Worm (Caenorhabditis elegans) whole organism, L3 larva: ENCODE results near the gene col-12.

Source experiments
- aly-2 ChIP-seq: fragments of 150-350 bp; optimal IDR thresholded peaks from 2 replicates; lab custom pipeline; 2014; ENCODE audit warnings: missing biosample characterization, missing genetic modification characterization
- ama-1 ChIP-seq: fragments of 150-350 bp; optimal IDR thresholded peaks from 2 replicates; lab custom pipeline; 2018
- ceh-82 ChIP-seq: fragments of 150-350 bp; optimal IDR thresholded peaks from 2 replicates; lab custom pipeline; 2014; ENCODE audit warnings: missing biosample characterization, missing genetic modification characterization
- egl-27 ChIP-seq: sonication (generic microtip); optimal IDR thresholded peaks from 4 replicates; lab custom pipeline; 2017; ENCODE audit warnings: missing biosample characterization, missing genetic modification reagents, missing genetic modification characterization
- elt-1 ChIP-seq: fragments of 150-350 bp; optimal IDR thresholded peaks from 2 replicates; lab custom pipeline; 2014; ENCODE audit warnings: missing biosample characterization, missing genetic modification characterization
- elt-2 ChIP-seq: sonication (generic microtip); optimal IDR thresholded peaks from 2 replicates; lab custom pipeline; 2016; ENCODE audit warnings: missing genetic modification reagents, mild to moderate bottlenecking, missing genetic modification characterization, missing compliant biosample characterization
- elt-3 ChIP-seq, 3 experiments: fragments of 150-350 bp in 1 of 3; sonication (generic microtip) in 2 of 3; optimal IDR thresholded peaks; 2 replicates in 2 of 3; 4 replicates in 1 of 3; lab custom pipeline; 2014 to 2017; ENCODE audit warnings: missing biosample characterization in 3 of 3, missing genetic modification characterization in 3 of 3
- lin-15B ChIP-seq: fragments of 150-350 bp; optimal IDR thresholded peaks from 2 replicates; lab custom pipeline; 2014; ENCODE audit warnings: missing biosample characterization, missing genetic modification characterization
- mdl-1 ChIP-seq: fragments of 150-350 bp; optimal IDR thresholded peaks from 2 replicates; lab custom pipeline; 2014; ENCODE audit warnings: missing biosample characterization, missing genetic modification characterization
- nhr-25 ChIP-seq: sonication (generic microtip); optimal IDR thresholded peaks from 2 replicates; lab custom pipeline; 2017; ENCODE audit warnings: missing biosample characterization, missing genetic modification characterization
- nhr-28 ChIP-seq: fragments of 150-350 bp; optimal IDR thresholded peaks from 2 replicates; lab custom pipeline; 2014; ENCODE audit warnings: missing biosample characterization, missing genetic modification characterization
- snpc-4 ChIP-seq: fragments of 150-350 bp; optimal IDR thresholded peaks from 2 replicates; lab custom pipeline; 2014; ENCODE audit warnings: missing biosample characterization, missing genetic modification characterization
- unc-39 ChIP-seq: sonication (generic microtip); optimal IDR thresholded peaks from 4 replicates; lab custom pipeline; 2017; ENCODE audit warnings: missing biosample characterization, missing genetic modification characterization
- ztf-11 ChIP-seq: fragments of 150-350 bp; optimal IDR thresholded peaks from 2 replicates; lab custom pipeline; 2014; ENCODE audit warnings: missing biosample characterization, missing genetic modification characterization

- TF ChIP-seq aly-2 (tag; lab: Kevin White, UChicago) (no peak), snpc-4 (tag; lab: Kevin White, UChicago) (no peak), lin-15B (tag; lab: Kevin White, UChicago) (no peak), ztf-11 (tag; lab: Kevin White, UChicago) (no peak), egl-27 (no peak), mdl-1 (tag; lab: Kevin White, UChicago) (no peak), elt-3 (tag; optimal IDR thresholded peaks at IDR 0.05; lab: Kevin White, UChicago) (no peak), ceh-82 (tag; lab: Kevin White, UChicago) (no peak), elt-2 (no peak), ama-1 (lab: Kevin White, UChicago) (no peak), nhr-28 (tag; lab: Kevin White, UChicago) (no peak), unc-39 (no peak), nhr-25 (no peak), elt-1 (tag; lab: Kevin White, UChicago) (no peak)
Observed at ce11 chrV:10467659-10468058, 42.7 kb upstream of the col-12 start.
